Fruit fly (Drosophila melanogaster): Measurements from ENCODE around the gene Cpr30B.

Gene Cpr30B

DNA sequence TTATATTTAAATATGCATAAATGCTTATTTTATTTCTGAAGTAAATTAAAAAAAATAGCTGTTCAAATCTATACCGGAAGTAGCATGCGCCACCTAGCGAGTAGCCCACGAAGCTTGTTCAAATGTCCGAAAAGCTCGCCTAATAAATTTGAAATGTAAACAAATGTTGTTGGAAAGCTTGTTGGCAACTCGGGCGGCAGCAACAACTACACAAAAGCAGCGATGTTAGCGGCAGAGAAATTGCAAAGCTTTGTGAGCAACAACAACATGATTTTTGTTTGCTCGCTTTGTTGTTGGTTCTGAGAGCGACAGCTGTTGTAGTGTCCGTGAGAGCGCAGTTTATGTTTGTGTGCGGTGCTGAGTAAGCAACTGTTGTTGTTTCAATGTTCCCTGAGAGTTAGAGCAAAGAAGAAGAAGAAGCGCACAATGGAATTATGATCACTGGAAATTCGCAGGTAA lies 24.7 kb downstream of the Cpr30B start:
- no peak for TF ChIP-seq h (optimal IDR thresholded peaks at IDR 0.05)
- no peak for TF ChIP-seq ttk (optimal IDR thresholded peaks at IDR 0.05)
- no peak for TF ChIP-seq insv (optimal IDR thresholded peaks at IDR 0.05)
- no peak for TF ChIP-seq psq (optimal IDR thresholded peaks at IDR 0.05)
- no peak for TF ChIP-seq Myc (optimal IDR thresholded peaks at IDR 0.05)
- no peak for TF ChIP-seq Sin3A (optimal IDR thresholded peaks at IDR 0.05)

DNA sequence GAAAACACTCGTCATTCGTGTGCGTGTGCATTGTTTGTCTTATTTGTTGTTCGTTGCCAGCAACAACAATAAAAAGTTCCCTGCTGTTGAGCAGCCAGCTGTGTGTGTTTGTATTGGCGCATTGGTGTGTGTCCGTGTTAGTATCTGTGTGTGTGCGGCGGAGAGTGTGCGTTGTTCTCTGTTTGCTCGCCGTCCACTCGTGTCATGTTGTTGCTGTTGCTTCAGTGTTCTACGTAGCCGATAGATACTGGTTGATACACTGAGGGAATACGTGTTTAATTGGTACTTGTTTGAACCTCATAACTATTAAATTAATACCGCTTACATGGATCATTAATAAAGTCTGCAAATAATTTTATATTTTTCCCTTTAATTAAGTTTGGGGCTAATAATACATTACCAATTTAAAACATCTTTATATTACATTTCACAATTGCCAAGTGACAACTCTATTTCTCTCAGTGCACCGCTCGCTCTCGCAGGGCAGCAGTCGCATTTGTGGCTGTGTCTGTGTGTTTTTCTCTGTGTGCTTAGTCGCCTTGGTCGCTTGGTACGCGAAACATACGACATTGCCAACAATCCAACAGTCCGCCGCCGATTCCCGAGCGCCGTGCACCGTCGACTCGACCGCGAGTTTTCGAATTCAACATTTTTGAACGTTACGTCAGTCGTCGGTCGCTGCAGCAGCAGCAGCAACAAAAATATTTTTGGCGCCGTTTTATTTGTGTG lies 25.8 kb downstream of the Cpr30B start, which contains the start of gene brwl:
TSS of gene brwl (plus strand) at position 531 of the 729 bp plus-strand sequence.
- TF ChIP-seq Myc (optimal IDR thresholded peaks at IDR 0.05) (no peak), Sin3A (optimal IDR thresholded peaks at IDR 0.05) (no peak), psq (optimal IDR thresholded peaks at IDR 0.05) (no peak), ttk (optimal IDR thresholded peaks at IDR 0.05) (no peak), insv (optimal IDR thresholded peaks at IDR 0.05) (no peak), h (optimal IDR thresholded peaks at IDR 0.05) (no peak)

DNA sequence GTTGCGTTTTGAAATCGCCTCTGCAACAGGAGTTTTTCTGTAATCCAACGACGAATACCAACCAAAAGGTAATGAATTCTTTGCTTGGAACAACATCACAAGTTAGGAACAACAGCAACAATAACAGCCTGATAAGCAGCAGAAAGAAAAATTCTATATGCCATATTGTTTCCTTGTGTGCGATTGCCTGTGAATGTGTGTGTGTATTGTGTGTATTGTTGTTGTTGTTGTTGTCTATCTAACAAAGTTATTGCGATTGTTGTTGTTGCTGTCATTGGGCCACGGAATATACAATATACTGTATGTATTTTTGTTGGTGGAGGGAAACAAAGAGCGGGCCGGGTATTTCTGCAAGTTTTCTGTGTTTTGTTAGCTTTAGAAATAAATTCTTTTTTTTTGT lies 26.5 kb downstream of the Cpr30B start:
- TF ChIP-seq insv (optimal IDR thresholded peaks at IDR 0.05) (no peak), Sin3A (optimal IDR thresholded peaks at IDR 0.05) (no peak), psq (optimal IDR thresholded peaks at IDR 0.05) (no peak), Myc (optimal IDR thresholded peaks at IDR 0.05) (no peak)

DNA sequence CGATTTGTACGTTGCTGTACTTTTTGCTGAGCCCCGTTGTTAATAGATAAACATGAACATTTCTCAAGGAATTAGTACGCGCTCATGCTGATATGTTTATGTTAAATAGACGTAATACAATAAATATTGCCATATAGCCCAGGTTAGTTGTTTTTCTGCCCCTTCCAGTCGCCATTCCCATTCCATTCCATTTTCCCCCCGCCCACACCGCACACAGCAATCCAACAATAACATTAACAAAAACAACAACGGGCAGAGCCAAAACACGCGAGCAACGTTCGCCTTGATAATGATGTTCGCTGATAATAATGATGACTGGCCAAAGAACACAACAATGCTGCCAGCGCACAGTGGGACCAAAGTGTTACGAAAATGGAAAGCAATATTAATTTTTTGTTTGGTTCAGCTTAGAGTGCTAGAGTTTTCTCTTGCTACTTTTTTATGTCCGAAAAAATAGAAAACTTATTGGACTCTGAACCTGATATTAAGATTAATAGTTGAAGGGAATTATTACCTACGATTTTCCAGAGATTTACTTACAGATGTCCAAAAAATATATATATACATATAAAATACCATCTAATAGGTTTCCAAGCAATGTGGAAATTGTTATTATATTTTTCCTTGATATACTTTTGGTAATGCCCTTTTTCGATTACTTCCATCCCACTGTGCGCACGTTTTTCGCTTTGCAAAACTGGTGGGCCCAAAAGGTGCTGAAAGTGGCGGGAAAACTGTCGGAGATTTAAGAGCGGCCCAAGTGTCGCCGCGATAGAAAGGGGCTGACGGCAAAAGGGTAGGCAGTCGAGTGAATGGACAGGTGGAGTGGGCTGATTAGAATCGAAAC lies 27.1 kb downstream of the Cpr30B start:
- TF ChIP-seq insv (optimal IDR thresholded peaks at IDR 0.05), result no peak
- TF ChIP-seq Myc (optimal IDR thresholded peaks at IDR 0.05), result no peak
- TF ChIP-seq ttk (optimal IDR thresholded peaks at IDR 0.05), result no peak
- TF ChIP-seq Sin3A (optimal IDR thresholded peaks at IDR 0.05), result no peak
- no peak for TF ChIP-seq psq (optimal IDR thresholded peaks at IDR 0.05)
- TF ChIP-seq h (optimal IDR thresholded peaks at IDR 0.05), result no peak

DNA sequence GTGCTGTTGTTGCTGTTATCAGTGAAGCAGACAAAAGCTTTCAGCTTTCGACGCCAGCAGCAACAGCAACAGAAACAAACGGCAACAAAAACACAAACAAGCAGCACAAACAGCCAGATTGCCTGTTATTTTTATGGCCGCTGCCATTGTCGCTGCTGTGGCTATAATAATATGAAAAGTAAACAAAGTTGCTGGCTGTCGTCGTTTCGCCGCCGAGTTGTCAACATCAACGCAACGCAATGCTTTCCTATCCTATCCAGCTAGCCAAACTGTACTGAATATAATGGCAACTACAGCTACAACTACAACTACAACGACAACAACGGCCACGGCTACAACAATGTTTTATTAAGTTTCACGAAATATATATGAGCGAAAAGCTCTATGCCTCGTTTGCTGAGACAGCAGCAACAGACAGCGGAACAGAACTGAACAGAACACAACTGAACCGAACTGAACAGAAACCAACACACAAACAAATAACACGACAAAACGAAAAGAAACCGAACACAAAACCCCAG lies 28.1 kb downstream of the Cpr30B start:
- TF ChIP-seq Myc (optimal IDR thresholded peaks at IDR 0.05) (no peak), ttk (optimal IDR thresholded peaks at IDR 0.05) (no peak)

DNA sequence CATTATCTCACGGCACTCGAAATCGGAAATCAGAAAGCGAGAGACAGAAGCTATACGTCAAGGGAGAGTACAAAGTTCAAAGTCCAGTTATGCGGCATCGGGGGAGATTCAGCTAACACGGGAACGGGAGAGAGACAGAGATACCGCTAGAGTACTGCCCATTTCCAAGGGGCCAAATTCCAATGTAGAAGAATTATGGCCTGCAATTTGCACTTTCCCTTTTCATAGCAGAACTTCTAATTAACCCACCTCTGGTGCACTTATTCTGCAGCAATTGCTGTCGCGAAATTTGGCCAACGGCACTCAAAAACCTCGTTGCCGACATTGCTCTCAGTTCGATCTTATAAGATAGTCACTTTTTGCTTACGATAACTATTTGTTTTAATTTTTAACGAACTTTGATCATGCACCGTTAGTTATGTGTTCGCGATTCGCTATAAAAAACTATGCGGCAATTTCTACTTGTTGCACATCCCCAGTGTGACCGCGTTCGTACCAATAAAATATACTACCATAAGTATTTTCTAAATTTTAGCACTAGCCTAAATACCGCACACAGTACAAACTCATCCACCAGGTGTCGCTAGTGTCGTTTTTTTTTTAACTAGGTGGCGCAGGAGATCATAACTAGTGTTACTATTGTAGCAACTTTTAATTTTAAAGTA lies 33.7 kb downstream of the Cpr30B start, which contains the start of gene Mtpalpha:
TSS of gene Mtpalpha (minus strand) at position 501 of the 665 bp plus-strand sequence.
- TF ChIP-seq psq (optimal IDR thresholded peaks at IDR 0.05) (no peak), insv (optimal IDR thresholded peaks at IDR 0.05) (no peak), Sin3A (optimal IDR thresholded peaks at IDR 0.05) (no peak), h (optimal IDR thresholded peaks at IDR 0.05) (no peak), Myc (optimal IDR thresholded peaks at IDR 0.05) (no peak), ttk (optimal IDR thresholded peaks at IDR 0.05) (no peak)

DNA sequence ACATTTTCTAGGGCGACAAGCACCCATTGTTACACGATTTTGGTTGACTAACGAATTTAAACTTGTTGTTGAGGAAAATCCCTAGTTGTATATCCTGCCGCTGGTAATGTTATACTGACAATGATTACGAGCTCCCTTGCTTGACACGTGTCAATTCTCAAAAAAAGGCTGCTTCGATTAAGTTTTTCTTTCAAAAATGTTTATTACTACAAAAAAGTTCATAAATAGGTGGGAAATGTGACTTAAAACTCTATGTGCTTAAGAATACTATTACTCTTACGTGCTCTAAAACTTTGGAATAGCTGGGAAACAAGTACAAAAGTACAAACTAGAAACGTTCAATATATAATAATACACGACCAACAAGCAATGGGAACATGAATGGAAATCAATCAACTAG lies 36.9 kb downstream of the Cpr30B start, which contains the start of gene CG31709:
TSS of gene CG31709 (minus strand) at position 101 of the 400 bp plus-strand sequence.
- no peak for TF ChIP-seq ttk (optimal IDR thresholded peaks at IDR 0.05)
- no peak for TF ChIP-seq Sin3A (optimal IDR thresholded peaks at IDR 0.05)
- TF ChIP-seq psq (optimal IDR thresholded peaks at IDR 0.05), result no peak
- no peak for TF ChIP-seq insv (optimal IDR thresholded peaks at IDR 0.05)
- TF ChIP-seq Myc (optimal IDR thresholded peaks at IDR 0.05), result no peak
- no peak for TF ChIP-seq h (optimal IDR thresholded peaks at IDR 0.05)

DNA sequence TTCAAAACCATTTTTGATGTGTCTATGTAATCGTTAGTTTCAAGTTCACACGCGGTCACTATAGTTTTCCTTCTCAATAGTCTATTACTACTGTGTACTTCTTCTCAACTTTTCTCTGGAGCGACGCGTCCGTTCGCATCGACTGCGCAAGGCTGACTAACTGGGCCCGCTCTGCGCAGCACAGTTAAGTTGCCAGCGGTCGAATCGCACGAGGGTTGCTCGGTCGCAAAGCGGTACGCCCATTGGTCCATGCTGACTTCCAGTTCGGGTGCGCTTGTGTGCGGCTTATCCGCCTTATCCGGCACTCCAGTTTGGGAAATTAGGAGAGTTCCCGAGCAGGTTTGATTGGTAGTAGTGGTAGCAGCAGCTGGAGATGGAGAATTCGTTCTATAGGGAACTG lies 38.9 kb downstream of the Cpr30B start, which contains the start of gene gcm:
TSS of gene gcm (minus strand) at position 164 of the 400 bp plus-strand sequence.
- TF ChIP-seq insv (optimal IDR thresholded peaks at IDR 0.05), result no peak
- TF ChIP-seq h (optimal IDR thresholded peaks at IDR 0.05), result no peak
- TF ChIP-seq Sin3A (optimal IDR thresholded peaks at IDR 0.05), result no peak
- TF ChIP-seq Myc (optimal IDR thresholded peaks at IDR 0.05), result no peak
- TF ChIP-seq psq (optimal IDR thresholded peaks at IDR 0.05), result no peak
- no peak for TF ChIP-seq ttk (optimal IDR thresholded peaks at IDR 0.05)

DNA sequence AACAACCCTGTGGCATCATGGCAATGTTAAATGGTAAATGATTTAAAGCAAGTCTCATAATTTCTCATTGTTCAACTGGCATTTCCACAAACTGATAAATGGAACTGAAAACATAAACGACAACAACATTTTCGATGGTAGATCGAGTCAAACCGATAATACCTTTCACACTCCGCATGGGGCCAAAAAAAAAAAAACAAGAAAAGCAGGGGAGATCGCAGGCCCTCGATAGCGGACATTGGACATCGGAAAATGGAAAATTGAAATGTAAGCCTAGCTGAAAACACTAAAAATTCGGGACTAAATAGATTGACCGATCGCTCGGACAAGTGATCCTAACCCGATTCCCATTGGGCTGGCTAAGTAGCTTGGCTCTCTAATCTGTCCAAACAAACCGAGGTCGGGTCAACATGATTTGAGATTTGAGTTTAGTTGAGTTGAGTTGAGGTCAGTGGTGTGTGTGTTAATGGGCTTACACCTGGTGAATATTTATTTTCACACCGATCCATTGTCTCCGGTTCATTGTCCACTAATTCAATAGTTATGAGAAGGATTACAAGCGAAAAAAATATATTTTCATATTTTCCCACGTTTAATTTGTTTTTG lies 41.5 kb downstream of the Cpr30B start:
- TF ChIP-seq Sin3A (optimal IDR thresholded peaks at IDR 0.05), result no peak
- no peak for TF ChIP-seq insv (optimal IDR thresholded peaks at IDR 0.05)
- no peak for TF ChIP-seq h (optimal IDR thresholded peaks at IDR 0.05)
- TF ChIP-seq ttk (optimal IDR thresholded peaks at IDR 0.05), result no peak
- no peak for TF ChIP-seq Myc (optimal IDR thresholded peaks at IDR 0.05)
- TF ChIP-seq psq (optimal IDR thresholded peaks at IDR 0.05), result no peak

DNA sequence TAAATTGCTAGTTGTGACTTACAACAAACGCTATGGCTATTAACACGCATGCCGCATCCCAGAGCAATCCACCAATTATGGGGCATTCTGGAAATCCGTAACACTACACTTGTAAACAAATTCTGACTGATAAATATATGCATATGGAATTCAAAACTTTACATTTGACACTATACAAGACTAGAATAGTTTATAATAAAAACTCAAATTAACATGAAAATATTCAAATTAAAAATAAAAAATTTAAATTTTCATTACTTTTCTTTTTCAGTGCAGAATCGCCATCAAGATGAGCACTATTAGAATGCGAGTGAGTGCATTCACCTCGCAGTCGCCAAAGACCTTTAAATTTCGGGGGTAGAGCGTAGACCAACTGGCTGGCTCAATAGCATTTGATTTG lies 43.3 kb downstream of the Cpr30B start:
- TF ChIP-seq psq (optimal IDR thresholded peaks at IDR 0.05), result no peak

DNA sequence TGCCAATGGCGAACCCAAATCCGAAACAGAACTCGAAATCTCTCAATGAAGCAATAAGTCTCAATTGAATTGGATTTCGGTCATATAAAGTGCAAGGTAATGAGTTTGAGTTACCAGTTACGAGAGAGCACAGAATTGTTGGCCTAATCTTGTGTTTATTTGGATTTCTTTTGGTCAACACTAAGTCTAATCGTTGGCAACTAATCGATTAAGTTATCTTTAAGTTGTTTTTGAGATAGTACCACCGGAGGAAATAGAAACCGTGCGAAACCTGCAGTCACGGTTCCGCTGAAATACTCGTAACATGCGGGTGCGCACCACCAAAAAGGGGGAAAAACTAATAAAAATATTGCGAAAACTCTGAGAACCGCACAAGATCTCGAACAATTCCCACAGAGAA lies 46.5 kb downstream of the Cpr30B start, which contains the start of gene CG3841:
TSS of gene CG3841 (plus strand) at position 301 of the 400 bp plus-strand sequence.
- no peak for TF ChIP-seq Sin3A (optimal IDR thresholded peaks at IDR 0.05)
- no peak for TF ChIP-seq h (optimal IDR thresholded peaks at IDR 0.05)
- TF ChIP-seq ttk (optimal IDR thresholded peaks at IDR 0.05), result no peak
- TF ChIP-seq Myc (optimal IDR thresholded peaks at IDR 0.05), result no peak
- no peak for TF ChIP-seq insv (optimal IDR thresholded peaks at IDR 0.05)
- no peak for TF ChIP-seq psq (optimal IDR thresholded peaks at IDR 0.05)

All from Kc167 (cell line).